Worm (Caenorhabditis elegans) whole organism, mixed stage, embryonic: ENCODE data around the gene top-3.

Experiments
- ces-1 ChIP-seq: fragments of 150-350 bp; optimal IDR thresholded peaks from 2 replicates; lab custom pipeline; 2014; ENCODE audit warnings: missing biosample characterization, missing genetic modification reagents, missing genetic modification characterization
- lin-13 ChIP-seq: fragments of 150-350 bp; optimal IDR thresholded peaks from 2 replicates; lab custom pipeline; 2014; ENCODE audit warnings: missing biosample characterization, missing genetic modification characterization
- lsy-2 ChIP-seq: fragments of 150-350 bp; optimal IDR thresholded peaks from 2 replicates; lab custom pipeline; 2014; ENCODE audit warnings: missing biosample characterization, missing genetic modification characterization
- mep-1 ChIP-seq: fragments of 150-350 bp; optimal IDR thresholded peaks from 2 replicates; lab custom pipeline; 2017; ENCODE audit warnings: missing biosample characterization, missing genetic modification reagents, missing genetic modification characterization, inconsistent platforms
- nhr-237 ChIP-seq: fragments of 150-350 bp; optimal IDR thresholded peaks from 2 replicates; lab custom pipeline; 2014; ENCODE audit warnings: missing biosample characterization, missing genetic modification characterization
- nhr-76 ChIP-seq: sonication (generic microtip); optimal IDR thresholded peaks from 2 replicates; lab custom pipeline; 2017; ENCODE audit warnings: missing biosample characterization, missing genetic modification characterization
- pha-4 ChIP-seq: fragments of 150-350 bp; optimal IDR thresholded peaks from 2 replicates; lab custom pipeline; 2018; ENCODE audit warnings: missing biosample characterization, missing genetic modification reagents, missing genetic modification characterization
- snpc-4 ChIP-seq: fragments of 150-350 bp; optimal IDR thresholded peaks from 2 replicates; lab custom pipeline; 2014; ENCODE audit warnings: missing biosample characterization, missing genetic modification characterization

DNA sequence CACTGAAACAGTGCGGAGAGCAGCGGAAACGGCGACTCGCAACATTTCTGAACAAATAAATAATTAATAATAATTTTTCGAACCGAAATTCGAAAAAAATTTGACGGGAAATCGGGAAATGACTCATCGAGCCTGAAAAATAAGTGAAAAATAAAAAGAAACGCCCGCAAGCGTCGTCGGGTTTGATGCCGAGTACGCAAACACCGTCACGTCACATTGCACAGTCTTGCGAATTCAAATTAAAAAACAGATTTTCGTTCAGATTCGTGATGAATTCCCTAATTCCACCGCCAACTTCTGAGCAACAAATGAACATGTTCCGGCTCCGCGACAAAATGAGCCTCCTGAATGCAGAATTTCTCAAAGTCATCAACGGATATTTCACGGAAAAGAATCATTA lies 44.3 kb downstream of the top-3 start, which contains the start of the genes ndab-1 and npp-16:
- no peak for TF ChIP-seq nhr-76 (tag; lab: Kevin White, UChicago)
- no peak for TF ChIP-seq lin-13
- no peak for TF ChIP-seq snpc-4 (tag; lab: Kevin White, UChicago)
- TF ChIP-seq lsy-2 (tag; lab: Kevin White, UChicago), result no peak
- no peak for TF ChIP-seq mep-1
- TF ChIP-seq ces-1 (GFP tag; lab: Kevin White, UChicago), result peak; percentile 42
- TF ChIP-seq nhr-237, result no peak
- no peak for TF ChIP-seq pha-4
